Fruit fly (Drosophila melanogaster) whole organism, prepupa: ENCODE data around the gene CG6574.

Source experiments
- Blimp-1 ChIP-seq: fragments of 200-800 bp; sonication (Bioruptor generic); optimal IDR thresholded peaks from 3 replicates; lab custom pipeline; 2017; ENCODE audit warnings: missing biosample characterization, missing genetic modification characterization, mild to moderate bottlenecking, moderate library complexity, missing genetic modification reagents
- CG11294 ChIP-seq: fragments of 200-800 bp; sonication (Bioruptor generic); IDR thresholded peaks from 2 replicates; pipeline ENCODE4 v1.3.6; 2022; ENCODE audit warnings: missing biosample characterization, missing genetic modification characterization
- CG11762 ChIP-seq: fragments of 200-800 bp; sonication (Bioruptor generic); optimal IDR thresholded peaks from 3 replicates; lab custom pipeline; 2016; ENCODE audit warnings: missing biosample characterization, missing genetic modification characterization; ENCODE audit not compliant: insufficient read depth
- CG16779 ChIP-seq: fragments of 200-800 bp; sonication (Bioruptor generic); optimal IDR thresholded peaks from 3 replicates; lab custom pipeline; 2017; ENCODE audit warnings: missing biosample characterization, mild to moderate bottlenecking, missing genetic modification characterization
- CG3032 ChIP-seq: fragments of 200-800 bp; optimal IDR thresholded peaks from 2 replicates; lab custom pipeline; 2019; ENCODE audit warnings: missing biosample characterization, mild to moderate bottlenecking, missing genetic modification characterization, moderate library complexity
- CG6163 ChIP-seq: fragments of 200-800 bp; sonication (Bioruptor generic); IDR thresholded peaks from 3 replicates; pipeline ENCODE4 v1.3.6; 2022; ENCODE audit warnings: missing biosample characterization, missing genetic modification characterization
- Eip78C ChIP-seq: fragments of 200-800 bp; sonication (Bioruptor generic); peaks from one replicate; lab custom pipeline; 2016; ENCODE audit warnings: missing biosample characterization, missing genetic modification characterization
- Ets96B ChIP-seq: fragments of 200-800 bp; optimal IDR thresholded peaks from 2 replicates; lab custom pipeline; 2019; ENCODE audit warnings: missing biosample characterization, mild to moderate bottlenecking, missing genetic modification characterization, moderate library complexity
- Gug ChIP-seq: fragments of 200-800 bp; sonication (Bioruptor generic); IDR thresholded peaks from 2 replicates; pipeline ENCODE4 v1.3.6; 2022; ENCODE audit warnings: missing biosample characterization, missing genetic modification characterization
- Hr4 ChIP-seq: fragments of 200-800 bp; sonication (Bioruptor generic); optimal IDR thresholded peaks from 3 replicates; lab custom pipeline; 2016; ENCODE audit warnings: missing biosample characterization, missing genetic modification characterization
- Sox102F ChIP-seq: fragments of 200-800 bp; sonication (Bioruptor generic); optimal IDR thresholded peaks from 2 replicates; lab custom pipeline; 2016; ENCODE audit warnings: missing biosample characterization, mild to moderate bottlenecking, missing genetic modification characterization
- acj6 ChIP-seq: fragments of 200-800 bp; sonication (Bioruptor generic); optimal IDR thresholded peaks from 3 replicates; lab custom pipeline; 2016; ENCODE audit warnings: missing biosample characterization, missing genetic modification characterization
- eg ChIP-seq: fragments of 200-800 bp; sonication (Bioruptor generic); IDR thresholded peaks from 3 replicates; pipeline ENCODE4 v1.3.6; 2022; ENCODE audit warnings: missing biosample characterization, missing genetic modification characterization
- topi ChIP-seq: fragments of 200-800 bp; sonication (Bioruptor generic); optimal IDR thresholded peaks from 3 replicates; lab custom pipeline; 2016; ENCODE audit warnings: missing biosample characterization, missing genetic modification characterization

DNA sequence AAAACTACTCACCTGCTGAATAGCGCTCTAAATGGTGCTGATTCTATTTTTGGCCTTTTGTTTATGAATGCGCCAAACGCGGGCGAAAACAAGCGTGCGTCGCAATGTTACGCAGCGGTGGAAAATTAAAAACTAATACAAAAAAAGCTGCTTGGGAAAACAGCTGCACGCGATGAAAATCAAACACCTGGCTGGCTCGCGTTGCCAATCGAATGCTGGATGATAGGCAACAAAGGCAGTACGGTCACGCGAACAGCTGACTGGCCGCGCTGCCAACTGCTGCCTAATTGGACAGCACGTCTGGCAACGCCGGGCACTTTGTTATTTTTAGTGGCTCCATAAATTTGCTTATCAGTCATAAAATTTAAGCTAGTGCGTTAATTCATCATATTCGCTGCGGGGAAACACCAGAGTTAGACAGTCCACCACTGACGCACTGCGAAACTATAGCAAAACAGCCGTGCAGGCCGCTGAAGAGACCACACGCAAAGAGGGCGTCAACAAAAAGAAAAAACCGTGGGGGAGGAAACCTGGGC is 5.7 kb upstream of the CG6574 start, which contains the start of the genes SelR and Tsp86D:
- TF ChIP-seq Gug (GFP tag; lab: Robert Waterston, UW), result no peak
- TF ChIP-seq CG3032, result no peak
- TF ChIP-seq Ets96B (tag; lab: Kevin White, UChicago), result no peak
- no peak for TF ChIP-seq Hr4 (GFP tag; lab: Kevin White, UChicago)
- TF ChIP-seq Eip78C (GFP tag; lab: Kevin White, UChicago), result no peak
- TF ChIP-seq CG11762 (GFP tag; lab: Kevin White, UChicago), result no peak
- no peak for TF ChIP-seq topi (GFP tag; lab: Kevin White, UChicago)
- TF ChIP-seq Blimp-1, result no peak
- TF ChIP-seq CG6163 (GFP tag; lab: Robert Waterston, UW), result no peak
- TF ChIP-seq eg (GFP tag; lab: Robert Waterston, UW), result 0 out of 3 replicates have a peak, but pooled peaks have one; percentile 6
- no peak for TF ChIP-seq CG16779 (tag; lab: Kevin White, UChicago)
- TF ChIP-seq Sox102F (GFP tag; lab: Kevin White, UChicago), result no peak
- no peak for TF ChIP-seq acj6
- TF ChIP-seq CG11294 (GFP tag; lab: Robert Waterston, UW), result no peak; the same call in 1 of the 2 replicates
